Fruit fly (Drosophila melanogaster): ENCODE data around the gene CG18094.
A peak's percentile ranks its signal among the peaks of the same experiment; 100 is the strongest.

The CG18094 gene

dm6 chr2L:19497983-19498382, 7.9 kb downstream of the CG18094 start, which contains the start of gene Top3alpha (continued):
- TF ChIP-seq row (GFP tag; IDR thresholded peaks at IDR 0.05) = no peak
- TF ChIP-seq BEAF-32 (GFP tag; optimal IDR thresholded peaks at IDR 0.05) = peak; percentile 65
- TF ChIP-seq CG4820 (GFP tag; optimal IDR thresholded peaks at IDR 0.05) = no peak
- peak; percentile 75 for TF ChIP-seq Opbp (GFP tag; IDR thresholded peaks at IDR 0.05; ENCODE audit: partially characterized antibody)
- TF ChIP-seq vnd (GFP tag; IDR thresholded peaks at IDR 0.05; ENCODE audit: partially characterized antibody) = peak; percentile 48
- peak; percentile 78; the same call in 1 of the 2 replicates for TF ChIP-seq bbx (GFP tag; IDR thresholded peaks at IDR 0.05; ENCODE audit: partially characterized antibody)
- TF ChIP-seq D19A (tag; optimal IDR thresholded peaks at IDR 0.05) = no peak
- no peak for TF ChIP-seq Nf-YB (GFP tag; optimal IDR thresholded peaks at IDR 0.05)
- TF ChIP-seq knrl (GFP tag; IDR thresholded peaks at IDR 0.05; ENCODE audit: partially characterized antibody) = peak; percentile 44; the same call in 2 of the 3 replicates
- peak; percentile 52; the same call in 1 of the 2 replicates for TF ChIP-seq sna (GFP tag; IDR thresholded peaks at IDR 0.05; ENCODE audit: partially characterized antibody)
- no peak for TF ChIP-seq chm (GFP tag; IDR thresholded peaks at IDR 0.05)
- peak; percentile 99 for TF ChIP-seq E2f2 (GFP tag; IDR thresholded peaks at IDR 0.05)
- TF ChIP-seq twi (tag; optimal IDR thresholded peaks at IDR 0.05) = no peak
- no peak for TF ChIP-seq fu2 (GFP tag; optimal IDR thresholded peaks at IDR 0.05)
- TF ChIP-seq tna (GFP tag; IDR thresholded peaks at IDR 0.05; ENCODE audit: partially characterized antibody) = peak; percentile 73
- no peak for TF ChIP-seq CG30403 (GFP tag; optimal IDR thresholded peaks at IDR 0.05)
- TF ChIP-seq MBD-R2 (GFP tag; IDR thresholded peaks at IDR 0.05) = peak; percentile 71; the same call in 1 of the 2 replicates
- TF ChIP-seq CG33213 (GFP tag; optimal IDR thresholded peaks at IDR 0.05) = no peak
- no peak for TF ChIP-seq vvl (GFP tag; IDR thresholded peaks at IDR 0.05)
- TF ChIP-seq Elba2 (GFP tag; optimal IDR thresholded peaks at IDR 0.05) = no peak
- no peak for TF ChIP-seq CG7786 (GFP tag; optimal IDR thresholded peaks at IDR 0.05)
- TF ChIP-seq NC2β (GFP tag; optimal IDR thresholded peaks at IDR 0.05) = no peak
- no peak for TF ChIP-seq grau (tag; optimal IDR thresholded peaks at IDR 0.05)
- no peak for TF ChIP-seq Neu2 (GFP tag; optimal IDR thresholded peaks at IDR 0.05; ENCODE audit: borderline replicate concordance)
- no peak for TF ChIP-seq lola (GFP tag; optimal IDR thresholded peaks at IDR 0.05)
- no peak for TF ChIP-seq CG32767 (GFP tag; IDR thresholded peaks at IDR 0.05)
- peak; percentile 59 for TF ChIP-seq Med (GFP tag)
- TF ChIP-seq grn (GFP tag; optimal IDR thresholded peaks at IDR 0.05) = no peak
- no peak for TF ChIP-seq sug (tag; optimal IDR thresholded peaks at IDR 0.05)
- no peak for TF ChIP-seq sd (tag; optimal IDR thresholded peaks at IDR 0.05)
- no peak for TF ChIP-seq Gsc (GFP tag; IDR thresholded peaks at IDR 0.05)
- TF ChIP-seq CG31365 (tag; optimal IDR thresholded peaks at IDR 0.05) = no peak
- TF ChIP-seq CG18262 (tag; optimal IDR thresholded peaks at IDR 0.05) = no peak
- peak; percentile 14 for TF ChIP-seq nerfin-1 (tag; optimal IDR thresholded peaks at IDR 0.05)
- TF ChIP-seq Optix (GFP tag; IDR thresholded peaks at IDR 0.05) = no peak
- peak; percentile 68 for TF ChIP-seq CG6791 (GFP tag; IDR thresholded peaks at IDR 0.05; ENCODE audit: partially characterized antibody)
- TF ChIP-seq B-H1 (GFP tag; IDR thresholded peaks at IDR 0.05) = no peak
- TF ChIP-seq zen2 (GFP tag; IDR thresholded peaks at IDR 0.05; ENCODE audit: partially characterized antibody) = peak; percentile 70
- peak; percentile 25; the same call in 1 of the 2 replicates for TF ChIP-seq inv (GFP tag; IDR thresholded peaks at IDR 0.05; ENCODE audit: partially characterized antibody)
- TF ChIP-seq da (GFP tag; optimal IDR thresholded peaks at IDR 0.05) = no peak
- TF ChIP-seq chif (GFP tag; optimal IDR thresholded peaks at IDR 0.05) = no peak
- peak; percentile 57 for TF ChIP-seq hbn (GFP tag; IDR thresholded peaks at IDR 0.05; ENCODE audit: partially characterized antibody)
- no peak for TF ChIP-seq ap (GFP tag; IDR thresholded peaks at IDR 0.05)
- TF ChIP-seq amos (GFP tag; IDR thresholded peaks at IDR 0.05; ENCODE audit: partially characterized antibody) = peak; percentile 67; the same call in 1 of the 2 replicates
- no peak for TF ChIP-seq CG14014 (GFP tag; IDR thresholded peaks at IDR 0.05)
- TF ChIP-seq cad (GFP tag; optimal IDR thresholded peaks at IDR 0.05) = no peak
- TF ChIP-seq pan (optimal IDR thresholded peaks at IDR 0.05) = no peak
- no peak for TF ChIP-seq pan (GFP tag; optimal IDR thresholded peaks at IDR 0.05 in 1 of 2, IDR thresholded peaks at IDR 0.05 in 1 of 2)
- TF ChIP-seq Xrp1 (GFP tag; IDR thresholded peaks at IDR 0.05) = no peak
- no peak for TF ChIP-seq CG12744 (GFP tag; optimal IDR thresholded peaks at IDR 0.05)
- no peak for TF ChIP-seq CG3726 (GFP tag; IDR thresholded peaks at IDR 0.05)
